Worm (Caenorhabditis elegans) whole organism, late embryonic: ENCODE data around the gene lec-5.

Experiments used
- C08G9.2 ChIP-seq: sonication (generic microtip); optimal IDR thresholded peaks from 2 replicates; lab custom pipeline; 2016; ENCODE audit warnings: mild to moderate bottlenecking, missing genetic modification characterization, moderate library complexity, missing compliant biosample characterization
- K09A11.1 ChIP-seq: sonication (generic microtip); optimal IDR thresholded peaks from 2 replicates; lab custom pipeline; 2017; ENCODE audit warnings: antibody characterized with exemption, mild to moderate bottlenecking, missing genetic modification characterization, missing compliant biosample characterization; ENCODE audit not compliant: insufficient read depth
- T23F11.4 ChIP-seq: fragments of 200-800 bp; sonication (Bioruptor generic); optimal IDR thresholded peaks from 2 replicates; lab custom pipeline; 2018; ENCODE audit warnings: mild to moderate bottlenecking, missing genetic modification characterization, missing compliant biosample characterization
- ceh-18 ChIP-seq: sonication (generic microtip); optimal IDR thresholded peaks from 2 replicates; lab custom pipeline; 2016; ENCODE audit warnings: missing genetic modification characterization, missing compliant biosample characterization
- ceh-19 ChIP-seq: fragments of 200-800 bp; sonication (Bioruptor generic); optimal IDR thresholded peaks from 2 replicates; lab custom pipeline; 2018; ENCODE audit warnings: mild to moderate bottlenecking, missing genetic modification characterization, missing compliant biosample characterization
- ceh-22 ChIP-seq: sonication (generic microtip); optimal IDR thresholded peaks from 2 replicates; lab custom pipeline; 2017; ENCODE audit warnings: missing biosample characterization, missing genetic modification characterization
- ceh-24 ChIP-seq: sonication (generic microtip); optimal IDR thresholded peaks from 2 replicates; lab custom pipeline; 2016; ENCODE audit warnings: mild to moderate bottlenecking, missing genetic modification characterization, missing compliant biosample characterization
- ceh-30 ChIP-seq: fragments of 150-350 bp; optimal IDR thresholded peaks from 2 replicates; lab custom pipeline; 2014; ENCODE audit warnings: missing biosample characterization, missing genetic modification characterization
- ceh-31 ChIP-seq: sonication (generic microtip); optimal IDR thresholded peaks from 2 replicates; lab custom pipeline; 2016; ENCODE audit warnings: missing genetic modification characterization, missing compliant biosample characterization
- ceh-34 ChIP-seq: sonication (generic microtip); optimal IDR thresholded peaks from 2 replicates; lab custom pipeline; 2016; ENCODE audit warnings: mild to moderate bottlenecking, missing genetic modification characterization, missing compliant biosample characterization
- ceh-45 ChIP-seq: fragments of 200-800 bp; sonication (Bioruptor generic); IDR thresholded peaks from 2 replicates; pipeline ENCODE4 v1.3.6; 2022; ENCODE audit warnings: missing genetic modification reagents, missing genetic modification characterization, missing compliant biosample characterization
- ceh-9 ChIP-seq: sonication (generic microtip); optimal IDR thresholded peaks from 2 replicates; lab custom pipeline; 2016; ENCODE audit warnings: mild to moderate bottlenecking, missing genetic modification characterization, inconsistent platforms, missing compliant biosample characterization
- dmd-4 ChIP-seq: sonication (generic microtip); optimal IDR thresholded peaks from 2 replicates; lab custom pipeline; 2016; ENCODE audit warnings: borderline replicate concordance, missing genetic modification characterization, missing compliant biosample characterization
- elt-2 ChIP-seq: sonication (generic microtip); optimal IDR thresholded peaks from 2 replicates; lab custom pipeline; 2016; ENCODE audit warnings: missing genetic modification reagents, missing genetic modification characterization, missing compliant biosample characterization
- fax-1 ChIP-seq: sonication (generic microtip); optimal IDR thresholded peaks from 2 replicates; lab custom pipeline; 2016; ENCODE audit warnings: missing genotype, missing genetic modification characterization, missing compliant biosample characterization
- fkh-6 ChIP-seq: sonication (generic microtip); optimal IDR thresholded peaks from 2 replicates; lab custom pipeline; 2016; ENCODE audit warnings: missing genetic modification characterization, missing compliant biosample characterization
- gmeb-2 ChIP-seq: sonication (generic microtip); optimal IDR thresholded peaks from 2 replicates; lab custom pipeline; 2016; ENCODE audit warnings: missing genetic modification characterization, inconsistent platforms, missing compliant biosample characterization
- hlh-30 ChIP-seq: sonication (generic microtip); optimal IDR thresholded peaks from 2 replicates; lab custom pipeline; 2017; ENCODE audit warnings: antibody characterized with exemption, missing genetic modification characterization, missing compliant biosample characterization; ENCODE audit not compliant: insufficient read depth
- hlh-6 ChIP-seq: sonication (generic microtip); optimal IDR thresholded peaks from 2 replicates; lab custom pipeline; 2016; ENCODE audit warnings: missing genotype, missing genetic modification characterization, missing compliant biosample characterization
- hlh-8 ChIP-seq: sonication (generic microtip); optimal IDR thresholded peaks from 2 replicates; lab custom pipeline; 2016; ENCODE audit warnings: missing genotype, missing genetic modification characterization, missing compliant biosample characterization
- lin-11 ChIP-seq: fragments of 200-800 bp; sonication (Bioruptor generic); optimal IDR thresholded peaks from 2 replicates; lab custom pipeline; 2018; ENCODE audit warnings: mild to moderate bottlenecking, missing genetic modification characterization, missing compliant biosample characterization
- nfya-1 ChIP-seq: sonication (generic microtip); optimal IDR thresholded peaks from 2 replicates; lab custom pipeline; 2017; ENCODE audit warnings: missing genetic modification characterization, mild to moderate bottlenecking, missing compliant biosample characterization, antibody characterized with exemption, moderate library complexity
- pag-3 ChIP-seq: sonication (generic microtip); optimal IDR thresholded peaks from 2 replicates; lab custom pipeline; 2016; ENCODE audit warnings: missing compliant biosample characterization, missing genetic modification characterization, borderline replicate concordance
- pha-4 ChIP-seq: fragments of 150-350 bp; optimal IDR thresholded peaks from 2 replicates; lab custom pipeline; 2018; ENCODE audit warnings: missing biosample characterization, missing genetic modification reagents, missing genetic modification characterization
- ref-2 ChIP-seq: sonication (generic microtip); optimal IDR thresholded peaks from 2 replicates; lab custom pipeline; 2016; ENCODE audit warnings: missing genetic modification characterization, missing compliant biosample characterization
- sdc-2 ChIP-seq: sonication (generic microtip); optimal IDR thresholded peaks from 2 replicates; lab custom pipeline; 2016; ENCODE audit warnings: missing genotype, missing genetic modification characterization, missing compliant biosample characterization
- sox-2 ChIP-seq: fragments of 200-800 bp; sonication (Bioruptor generic); IDR thresholded peaks from 2 replicates; pipeline ENCODE4 v1.3.6; 2022; ENCODE audit warnings: missing genetic modification reagents, missing genetic modification characterization, missing compliant biosample characterization
- tbx-2 ChIP-seq: sonication (generic microtip); optimal IDR thresholded peaks from 2 replicates; lab custom pipeline; 2016; ENCODE audit warnings: missing genetic modification characterization, missing compliant biosample characterization
- unc-3 ChIP-seq, 2 experiments: fragments of 200-800 bp in 1 of 2; sonication (Bioruptor generic) in 1 of 2; sonication (generic microtip) in 1 of 2; conservative IDR thresholded peaks in 1 of 2; optimal IDR thresholded peaks in 1 of 2; 2 replicates each; pipeline versions ENCODE4 v1.3.6 to Lab custom; 2016 to 2022; ENCODE audit warnings: missing compliant biosample characterization in 2 of 2, missing genetic modification characterization in 2 of 2, missing genetic modification reagents in 1 of 2
- unc-42 ChIP-seq: sonication (generic microtip); optimal IDR thresholded peaks from 2 replicates; lab custom pipeline; 2016; ENCODE audit warnings: missing genotype, missing genetic modification characterization, missing compliant biosample characterization
- unc-55 ChIP-seq: sonication (generic microtip); optimal IDR thresholded peaks from 2 replicates; lab custom pipeline; 2017; ENCODE audit warnings: missing biosample characterization, missing genetic modification reagents, missing genetic modification characterization

The lec-5 gene

DNA sequence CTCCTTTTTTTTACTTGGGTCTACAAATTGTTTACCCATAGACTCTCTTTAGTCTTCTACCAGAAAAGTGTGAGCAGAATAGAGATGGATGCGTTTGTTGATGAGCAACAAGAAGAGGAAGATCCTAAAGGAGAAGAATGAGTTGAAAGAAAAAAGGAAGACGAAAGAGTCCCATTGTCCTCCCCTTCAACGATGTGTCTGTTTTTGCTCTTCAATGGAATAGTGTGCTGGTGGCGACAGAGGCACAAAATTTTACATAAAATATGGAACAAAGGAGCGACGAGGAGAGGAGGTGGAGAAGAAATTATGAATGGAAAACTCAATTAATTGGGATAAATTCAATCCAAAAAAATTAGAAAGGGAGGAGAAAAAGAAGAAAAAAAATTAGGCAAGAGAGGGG is 19.7 kb upstream of the lec-5 start:
- TF ChIP-seq ceh-31 (tag; lab: Kevin White, UChicago) (peak; percentile 41), sdc-2 (tag; lab: Kevin White, UChicago) (no peak), unc-42 (tag; lab: Kevin White, UChicago) (peak; percentile 5)
- TF ChIP-seq, all 69 proteins: peak for 2

- no peak for TF ChIP-seq ceh-18
- TF ChIP-seq nfya-1 (tag; lab: Kevin White, UChicago) = no peak
Measured at ce11 chrII:5858322-5858721, 17.4 kb upstream of the lec-5 start, which contains the start of gene F55C12.4. F55C12.4 (minus strand) TSS chrII:5858422.

- TF ChIP-seq sox-2 (no peak), ceh-30 (tag; lab: Kevin White, UChicago) (no peak), pag-3 (no peak), gmeb-2 (tag; lab: Kevin White, UChicago) (no peak), lin-11 (tag; lab: Kevin White, UChicago) (no peak), unc-42 (tag; lab: Kevin White, UChicago) (no peak), ref-2 (tag; lab: Kevin White, UChicago) (no peak), hlh-30 (tag; lab: Kevin White, UChicago) (no peak), fax-1 (no peak), unc-55 (GFP tag; lab: Kevin White, UChicago) (no peak)
Measured at ce11 chrII:5854122-5854521, 13.2 kb upstream of the lec-5 start, which contains the start of gene H41C03.1. H41C03.1 (plus strand) TSS chrII:5854422.

DNA sequence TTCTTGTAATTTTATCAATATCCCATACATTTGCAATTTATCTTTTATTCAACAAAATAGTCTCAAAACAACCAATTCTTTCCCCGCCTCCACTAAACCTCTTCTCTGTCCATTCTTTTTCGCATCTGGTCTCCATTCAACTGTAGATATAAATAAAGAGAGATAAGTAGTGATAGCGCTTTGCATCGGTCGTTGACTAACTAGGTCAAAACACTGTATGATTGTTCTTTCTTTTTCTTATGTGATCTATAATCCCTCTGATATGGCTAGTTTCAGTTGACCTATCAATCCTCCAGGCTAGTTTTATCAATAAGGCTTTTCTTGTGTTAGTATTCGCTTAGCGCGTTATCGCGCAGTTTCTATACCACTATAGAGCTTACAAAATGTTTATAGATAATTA is 12.4 kb upstream of the lec-5 start:
- TF ChIP-seq T23F11.4 (no peak), hlh-30 (tag; lab: Kevin White, UChicago) (no peak), unc-55 (GFP tag; lab: Kevin White, UChicago) (no peak), pha-4 (no peak), ceh-31 (tag; lab: Kevin White, UChicago) (no peak), K09A11.1 (tag; lab: Kevin White, UChicago) (no peak), ceh-22 (tag; lab: Kevin White, UChicago) (no peak), ceh-24 (no peak), ceh-45 (GFP tag; lab: Robert Waterston, UW) (no peak), unc-3 (GFP tag; conservative IDR thresholded peaks at IDR 0.05; lab: Robert Waterston, UW) (no peak), unc-3 (tag; optimal IDR thresholded peaks at IDR 0.05; lab: Kevin White, UChicago) (no peak), ceh-30 (tag; lab: Kevin White, UChicago) (no peak), tbx-2 (tag; lab: Kevin White, UChicago) (no peak), hlh-8 (no peak), ceh-19 (GFP tag; lab: Kevin White, UChicago) (no peak), fkh-6 (tag; lab: Kevin White, UChicago) (no peak), ceh-34 (tag; lab: Kevin White, UChicago) (no peak)

ce11 chrII:5852007-5852406 is 11.1 kb upstream of the lec-5 start, which contains the start of gene H41C03.2:
H41C03.2 (minus strand) TSS chrII:5852107.
- TF ChIP-seq hlh-6 (tag; lab: Kevin White, UChicago) = no peak
- no peak for TF ChIP-seq ceh-9 (tag; lab: Kevin White, UChicago)
- no peak for TF ChIP-seq C08G9.2 (tag; lab: Kevin White, UChicago)
- TF ChIP-seq elt-2 (tag; lab: Kevin White, UChicago) = no peak
- no peak for TF ChIP-seq ceh-34 (tag; lab: Kevin White, UChicago)

ce11 chrII:5846181-5846580 is 5.3 kb upstream of the lec-5 start:
- TF ChIP-seq elt-2 (tag; lab: Kevin White, UChicago) (peak; percentile 58), dmd-4 (tag; lab: Kevin White, UChicago) (no peak)
